Worm (Caenorhabditis elegans): ENCODE results near the gene swsn-7.

swsn-7 gene

DNA sequence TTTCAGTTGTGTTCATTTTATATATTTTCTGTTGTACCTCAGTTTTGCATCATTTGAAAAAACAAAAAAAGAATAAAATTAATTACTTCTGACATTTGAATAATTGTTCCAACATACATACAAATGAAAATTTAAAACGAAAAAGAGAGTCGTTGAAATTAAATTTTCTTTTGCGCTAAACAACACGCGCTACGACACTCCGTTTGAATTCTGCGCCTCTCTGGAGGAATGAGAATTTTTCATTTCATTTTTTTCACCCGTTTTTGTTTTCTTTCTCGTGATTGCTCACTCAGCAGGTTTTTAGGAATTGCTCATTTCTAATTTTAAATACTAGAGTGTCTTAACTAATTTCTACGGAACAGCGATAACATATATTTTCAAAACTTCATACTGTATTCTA is 14.1 kb upstream of the swsn-7 start (continued):
- no peak for TF ChIP-seq rpc-1 (optimal IDR thresholded peaks at IDR 0.05)
- TF ChIP-seq rpc-1 (tag; optimal IDR thresholded peaks at IDR 0.05): no peak
- peak; percentile 18; the same call in 1 of the 2 replicates for TF ChIP-seq hmg-1.2 (GFP tag; IDR thresholded peaks at IDR 0.05)
- no peak for TF ChIP-seq sptf-2 (GFP tag; optimal IDR thresholded peaks at IDR 0.05)
- TF ChIP-seq ztf-6 (GFP tag; IDR thresholded peaks at IDR 0.05): no peak
- TF ChIP-seq zim-3 (tag; optimal IDR thresholded peaks at IDR 0.05): no peak
- TF ChIP-seq ccch-3 (GFP tag; optimal IDR thresholded peaks at IDR 0.05): no peak
- no peak for TF ChIP-seq madf-8 (GFP tag; conservative IDR thresholded peaks at IDR 0.05)
- TF ChIP-seq dpl-1 (GFP tag; optimal IDR thresholded peaks at IDR 0.05): no peak
- no peak for TF ChIP-seq Y67H2A.10 (GFP tag; conservative IDR thresholded peaks at IDR 0.05)
- no peak for TF ChIP-seq ceh-100 (GFP tag; IDR thresholded peaks at IDR 0.05)
- no peak for TF ChIP-seq ets-4 (GFP tag; optimal IDR thresholded peaks at IDR 0.05)
- no peak for TF ChIP-seq nfyb-1 (GFP tag; IDR thresholded peaks at IDR 0.05)
- no peak for TF ChIP-seq xnd-1 (tag; optimal IDR thresholded peaks at IDR 0.05)
- TF ChIP-seq T26A5.8 (tag; optimal IDR thresholded peaks at IDR 0.05): no peak
- no peak for TF ChIP-seq Y95B8A.8 (GFP tag; IDR thresholded peaks at IDR 0.05)
- TF ChIP-seq attf-3 (GFP tag; conservative IDR thresholded peaks at IDR 0.05): peak; percentile 95
- no peak for TF ChIP-seq ztf-25 (GFP tag; IDR thresholded peaks at IDR 0.05)

DNA sequence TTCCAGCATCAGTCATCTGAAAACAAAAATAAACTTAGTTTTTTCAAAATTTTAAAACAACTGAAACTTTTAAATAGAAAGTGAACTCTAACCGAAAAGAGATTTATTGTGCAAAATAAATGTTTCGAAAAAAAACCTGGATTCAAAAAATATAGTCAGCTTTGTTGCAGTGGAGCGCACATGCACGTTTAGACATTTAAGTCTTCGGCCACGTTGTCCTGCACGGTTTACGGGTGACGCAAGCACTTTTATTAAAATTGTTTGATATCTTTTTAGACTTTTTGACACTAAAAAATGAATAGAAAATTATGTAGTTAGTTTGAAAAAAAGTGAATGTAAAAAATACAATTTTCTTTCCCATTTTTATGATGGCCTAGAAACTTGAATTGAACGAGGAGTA is 11.9 kb upstream of the swsn-7 start, which contains the start of the genes ubh-4 and algn-6:
Gene ubh-4, minus strand, starts transcription at position 182 of the 400 bp plus-strand sequence.
Gene algn-6, plus strand, starts transcription at position 387 of the 400 bp plus-strand sequence.
- TF ChIP-seq nhr-80 (tag; optimal IDR thresholded peaks at IDR 0.05) (peak; percentile 51), F33H1.4 (GFP tag; IDR thresholded peaks at IDR 0.05) (peak; percentile 24; the same call in 1 of the 2 replicates), B0035.1 (tag; optimal IDR thresholded peaks at IDR 0.05) (no peak), aptf-3 (GFP tag; IDR thresholded peaks at IDR 0.05) (no peak), aptf-2 (GFP tag; conservative IDR thresholded peaks at IDR 0.05) (peak; percentile 31; the same call in 1 of the 2 replicates), madf-8 (GFP tag; conservative IDR thresholded peaks at IDR 0.05) (peak; percentile 32; the same call in 1 of the 2 replicates), D2030.7 (GFP tag; IDR thresholded peaks at IDR 0.05) (peak; percentile 67), Y67H2A.10 (GFP tag; conservative IDR thresholded peaks at IDR 0.05) (0 out of 2 replicates have a peak, but pooled peaks have one; percentile 22), rec-8 (tag; optimal IDR thresholded peaks at IDR 0.05) (peak in 1 of 2 experiments; percentile 1), Y53G8AR.9 (GFP tag; conservative IDR thresholded peaks at IDR 0.05) (no peak), let-607 (tag; optimal IDR thresholded peaks at IDR 0.05) (no peak), dox-1 (GFP tag; IDR thresholded peaks at IDR 0.05) (peak; percentile 86; the same call in 1 of the 2 replicates), nfya-1 (tag; optimal IDR thresholded peaks at IDR 0.05; ENCODE audit: borderline replicate concordance, insufficient read depth) (no peak), pbrm-1 (GFP tag; IDR thresholded peaks at IDR 0.05) (peak; percentile 60; the same call in 1 of the 2 replicates), madf-10 (tag; optimal IDR thresholded peaks at IDR 0.05) (peak; percentile 32), hlh-12 (tag; optimal IDR thresholded peaks at IDR 0.05) (no peak), ceh-27 (GFP tag; optimal IDR thresholded peaks at IDR 0.05) (peak; percentile 64), dpff-1 (tag; optimal IDR thresholded peaks at IDR 0.05) (no peak), lin-54 (GFP tag; optimal IDR thresholded peaks at IDR 0.05) (peak; percentile 72), die-1 (tag; optimal IDR thresholded peaks at IDR 0.05) (no peak), F23B12.7 (tag; optimal IDR thresholded peaks at IDR 0.05; ENCODE audit: insufficient read depth) (peak; percentile 63), C17E4.6 (GFP tag; IDR thresholded peaks at IDR 0.05) (no peak), ztf-28 (GFP tag; IDR thresholded peaks at IDR 0.05) (0 out of 2 replicates have a peak, but pooled peaks have one; percentile 60), Y56A3A.18 (GFP tag; IDR thresholded peaks at IDR 0.05) (no peak), K11D2.4 (GFP tag; IDR thresholded peaks at IDR 0.05) (no peak), mes-4 (tag; optimal IDR thresholded peaks at IDR 0.05) (no peak), C06A6.2 (GFP tag; conservative IDR thresholded peaks at IDR 0.05) (no peak), hmg-1.2 (GFP tag; IDR thresholded peaks at IDR 0.05) (peak; percentile 67; the same call in 1 of the 2 replicates), tlf-1 (GFP tag; optimal IDR thresholded peaks at IDR 0.05) (no peak), ztf-18 (tag; optimal IDR thresholded peaks at IDR 0.05) (peak; percentile 59), F52B5.7 (tag; optimal IDR thresholded peaks at IDR 0.05) (no peak), ZK185.1 (tag; optimal IDR thresholded peaks at IDR 0.05; ENCODE audit: poor library complexity, severe bottlenecking) (peak; percentile 69), ekl-4 (GFP tag; IDR thresholded peaks at IDR 0.05) (no peak)
